Worm (Caenorhabditis elegans) whole organism, midembryonic: ENCODE measurements around the gene F59A1.13.

Experiments
- T22C8.4 ChIP-seq: fragments of 200-800 bp; sonication (Bioruptor generic); IDR thresholded peaks from 2 replicates; pipeline ENCODE4 v1.3.6; 2022; ENCODE audit warnings: missing genetic modification characterization, missing compliant biosample characterization
- flt-1 ChIP-seq: fragments of 200-800 bp; sonication (Bioruptor generic); IDR thresholded peaks from 2 replicates; pipeline ENCODE4 v1.3.6; 2022; ENCODE audit warnings: missing genetic modification characterization, missing compliant biosample characterization
- klf-2 ChIP-seq: fragments of 200-800 bp; sonication (Bioruptor generic); conservative IDR thresholded peaks from 2 replicates; pipeline ENCODE4 v1.3.6; 2022; ENCODE audit warnings: missing genetic modification reagents, missing genetic modification characterization, missing compliant biosample characterization
- med-1 ChIP-seq: sonication (generic microtip); optimal IDR thresholded peaks from 2 replicates; lab custom pipeline; 2017; ENCODE audit warnings: missing genetic modification characterization, mild to moderate bottlenecking, missing compliant biosample characterization, antibody characterized with exemption, missing genetic modification reagents; ENCODE audit not compliant: insufficient read depth
- ref-1 ChIP-seq: fragments of 200-800 bp; sonication (Bioruptor generic); conservative IDR thresholded peaks from 2 replicates; pipeline ENCODE4 v1.3.6; 2022; ENCODE audit warnings: missing genetic modification reagents, missing genetic modification characterization, missing compliant biosample characterization
- ztf-23 ChIP-seq: fragments of 200-800 bp; sonication (Bioruptor generic); IDR thresholded peaks from 2 replicates; pipeline ENCODE4 v1.3.6; 2022; ENCODE audit warnings: missing genetic modification reagents, missing genetic modification characterization, missing compliant biosample characterization
- ztf-29 ChIP-seq: fragments of 200-800 bp; sonication (Bioruptor generic); IDR thresholded peaks from 2 replicates; pipeline ENCODE4 v1.3.6; 2022; ENCODE audit warnings: missing genetic modification reagents, missing genetic modification characterization, missing compliant biosample characterization

DNA sequence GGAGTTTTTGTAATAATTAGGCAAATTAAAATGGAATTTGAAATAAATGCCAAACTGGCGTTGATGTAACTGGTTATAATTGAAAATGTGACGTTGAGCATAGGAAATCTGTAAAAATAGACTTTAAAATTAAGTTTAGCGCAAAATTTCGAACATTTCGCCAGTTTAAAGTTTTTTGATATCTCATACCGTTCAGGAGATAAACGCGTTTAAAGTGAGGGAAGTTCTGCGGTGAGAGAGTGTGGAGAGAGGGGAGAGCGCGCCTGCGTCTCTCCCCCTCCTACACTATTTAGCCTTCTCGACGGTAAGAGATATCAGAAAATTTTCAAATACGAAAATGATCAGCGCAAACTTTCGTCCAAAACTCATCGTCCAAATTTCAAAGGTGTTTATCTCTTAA, 14.3 kb downstream of the F59A1.13 start, which contains the start of gene str-92:
- no peak for TF ChIP-seq flt-1 (GFP tag; lab: Robert Waterston, UW)
- TF ChIP-seq ref-1 (GFP tag; lab: Robert Waterston, UW): no peak
- no peak for TF ChIP-seq ztf-29 (GFP tag; lab: Robert Waterston, UW)
- no peak for TF ChIP-seq ztf-23 (GFP tag; lab: Robert Waterston, UW)
- TF ChIP-seq T22C8.4 (GFP tag; lab: Robert Waterston, UW): no peak
- no peak for TF ChIP-seq med-1 (GFP tag; lab: Kevin White, UChicago)
- TF ChIP-seq klf-2 (GFP tag; lab: Robert Waterston, UW): no peak
